Worm (Caenorhabditis elegans): ENCODE data around the gene slfl-5.

slfl-5 gene

ce11 chrV:12256398-12256797 lies 11.6 kb upstream of the slfl-5 start, which contains the start of gene ugt-55:
ugt-55 (plus strand) TSS chrV:12256698.
- no peak for TF ChIP-seq dao-5 (tag; optimal IDR thresholded peaks at IDR 0.05)
- TF ChIP-seq him-1 (tag; optimal IDR thresholded peaks at IDR 0.05) = no peak
- no peak for TF ChIP-seq W03F9.2 (tag; optimal IDR thresholded peaks at IDR 0.05)

- no peak for TF ChIP-seq W03F9.2 (tag; optimal IDR thresholded peaks at IDR 0.05)
- no peak for TF ChIP-seq dao-5 (tag; optimal IDR thresholded peaks at IDR 0.05)
- no peak for TF ChIP-seq him-1 (tag; optimal IDR thresholded peaks at IDR 0.05)
Observed at ce11 chrV:12255343-12255742, 10.5 kb upstream of the slfl-5 start, which contains the start of gene T04H1.12. T04H1.12 (plus strand) TSS chrV:12255643.

DNA sequence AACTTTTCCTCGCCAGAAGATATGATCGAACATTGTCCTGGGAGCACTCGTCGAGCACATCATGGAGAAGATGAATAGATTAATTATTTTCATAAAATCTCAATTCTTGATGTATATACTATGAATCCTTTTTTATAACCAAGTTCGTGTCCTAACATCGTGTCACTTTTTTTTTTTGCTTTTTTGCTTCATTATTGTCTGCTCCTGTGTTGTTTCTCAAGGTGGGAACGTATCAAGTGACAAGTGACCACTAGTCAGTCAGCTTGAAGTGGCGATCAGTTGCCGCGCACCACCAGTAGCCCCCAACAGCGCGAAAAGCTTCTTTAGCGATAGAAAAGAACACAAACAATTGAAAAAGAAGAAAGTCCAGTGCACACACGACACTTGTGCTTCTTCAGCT lies 7.4 kb upstream of the slfl-5 start, which contains the start of gene lrx-1:
Gene lrx-1 (plus strand): TSS at position 301 of the 400 bp plus-strand sequence.
- TF ChIP-seq him-1 (tag; optimal IDR thresholded peaks at IDR 0.05) (no peak), W03F9.2 (tag; optimal IDR thresholded peaks at IDR 0.05) (no peak), dao-5 (tag; optimal IDR thresholded peaks at IDR 0.05) (no peak)

DNA sequence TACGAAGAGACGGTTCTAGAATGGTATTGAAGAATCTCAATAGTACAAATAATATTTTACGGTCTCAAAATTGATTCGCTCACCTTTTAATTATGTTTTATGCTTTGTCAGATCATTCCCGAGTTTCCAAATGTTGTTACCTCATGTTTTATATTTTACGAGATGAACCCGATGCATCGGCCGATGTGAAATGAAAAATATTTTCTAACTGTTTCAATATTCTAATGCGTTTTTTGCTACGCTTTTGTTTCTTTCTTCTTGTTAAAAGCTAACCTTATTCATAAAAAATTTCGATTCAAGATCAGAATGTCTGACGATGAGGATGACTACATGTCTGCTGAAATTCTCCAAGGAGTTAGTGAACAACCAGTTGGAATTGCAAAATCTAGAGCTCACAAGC lies 6.2 kb upstream of the slfl-5 start, which contains the start of gene T04H1.5:
Gene T04H1.5 (plus strand): TSS at position 301 of the 400 bp plus-strand sequence.
- no peak for TF ChIP-seq dao-5 (tag; optimal IDR thresholded peaks at IDR 0.05)
- TF ChIP-seq W03F9.2 (tag; optimal IDR thresholded peaks at IDR 0.05) = no peak
- TF ChIP-seq him-1 (tag; optimal IDR thresholded peaks at IDR 0.05) = no peak

DNA sequence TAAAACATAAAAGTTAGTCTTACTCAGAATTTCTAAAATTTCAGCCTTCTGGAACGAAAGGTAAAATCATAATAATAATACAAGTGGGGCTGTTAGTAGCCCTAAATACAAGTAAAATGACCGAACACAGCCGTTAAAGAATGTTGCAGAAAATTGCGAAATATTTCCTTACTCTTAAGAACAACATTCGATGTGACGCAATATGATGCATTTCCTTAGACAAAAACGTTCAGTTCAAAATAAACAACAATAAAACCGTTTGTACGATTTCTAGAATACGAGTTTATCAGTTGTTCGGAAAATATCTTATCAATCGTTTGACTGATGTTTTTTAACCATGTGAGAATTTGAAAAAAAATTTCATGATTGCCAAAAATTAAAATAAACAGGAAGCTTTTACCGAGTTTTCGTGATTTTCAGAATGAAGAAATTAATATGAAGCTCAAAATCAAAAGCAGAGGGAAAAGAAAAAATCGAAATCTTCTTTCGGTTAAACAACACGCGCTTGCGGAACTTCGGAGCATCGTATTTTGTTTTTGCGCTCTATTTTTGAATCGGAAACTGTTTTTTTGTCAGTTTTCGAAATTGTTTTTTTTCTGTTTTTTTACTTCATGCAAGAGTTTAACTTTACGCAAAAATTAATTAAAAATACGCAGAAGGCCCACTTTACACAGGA lies 1.1 kb upstream of the slfl-5 start:
- no peak for TF ChIP-seq dao-5 (tag; optimal IDR thresholded peaks at IDR 0.05)
- TF ChIP-seq W03F9.2 (tag; optimal IDR thresholded peaks at IDR 0.05) = no peak
- TF ChIP-seq him-1 (tag; optimal IDR thresholded peaks at IDR 0.05) = no peak

DNA sequence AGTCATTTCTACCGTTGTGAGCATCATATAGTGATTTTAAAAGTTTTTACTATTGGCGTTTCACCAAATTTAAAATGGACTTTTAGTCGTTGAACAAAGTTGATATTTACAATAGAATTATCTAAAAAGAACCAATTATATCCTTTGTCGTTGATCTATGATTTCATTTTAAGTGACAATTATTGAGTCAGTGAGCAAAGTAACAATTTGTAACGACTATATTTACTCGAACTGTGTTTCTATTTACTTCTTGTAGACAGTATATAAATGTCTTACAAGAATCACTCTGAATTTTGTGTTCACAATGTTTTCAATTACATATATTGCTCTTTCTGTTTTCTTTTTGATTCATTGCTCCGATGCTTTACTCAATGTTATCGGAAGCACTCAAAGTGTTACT lies 3.7 kb downstream of the slfl-5 start, which contains the start of gene ttr-22:
Gene ttr-22 (plus strand): TSS at position 301 of the 400 bp plus-strand sequence.
- TF ChIP-seq him-1 (tag; optimal IDR thresholded peaks at IDR 0.05) = no peak
- TF ChIP-seq W03F9.2 (tag; optimal IDR thresholded peaks at IDR 0.05) = no peak
- no peak for TF ChIP-seq dao-5 (tag; optimal IDR thresholded peaks at IDR 0.05)

DNA sequence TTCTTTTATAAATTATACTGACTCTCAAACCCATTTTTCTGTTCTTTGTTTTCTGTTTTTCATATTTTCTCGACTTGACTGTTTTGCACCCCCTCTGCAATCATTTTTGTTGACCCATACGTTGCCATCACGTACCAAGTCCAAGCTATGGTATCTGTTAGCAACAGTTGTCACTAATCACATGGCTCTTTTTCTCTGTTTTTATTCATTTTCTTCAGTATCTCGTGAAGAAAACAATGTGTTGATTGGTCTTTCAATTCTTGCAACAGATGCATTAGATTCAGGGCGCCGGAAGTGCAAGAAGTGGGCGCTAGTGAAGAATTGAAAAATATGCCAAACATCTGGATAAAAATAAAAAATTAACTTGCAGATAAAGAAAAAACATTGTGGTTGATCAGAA lies 9.3 kb downstream of the slfl-5 start:
- TF ChIP-seq W03F9.2 (tag; optimal IDR thresholded peaks at IDR 0.05) (no peak), dao-5 (tag; optimal IDR thresholded peaks at IDR 0.05) (no peak), him-1 (tag; optimal IDR thresholded peaks at IDR 0.05) (no peak)

- no peak for TF ChIP-seq him-1 (tag; optimal IDR thresholded peaks at IDR 0.05)
Observed at ce11 chrV:12234293-12235004, 10.4 kb downstream of the slfl-5 start, which contains the start of gene myo-3. myo-3 (minus strand) TSS chrV:12234343.

DNA sequence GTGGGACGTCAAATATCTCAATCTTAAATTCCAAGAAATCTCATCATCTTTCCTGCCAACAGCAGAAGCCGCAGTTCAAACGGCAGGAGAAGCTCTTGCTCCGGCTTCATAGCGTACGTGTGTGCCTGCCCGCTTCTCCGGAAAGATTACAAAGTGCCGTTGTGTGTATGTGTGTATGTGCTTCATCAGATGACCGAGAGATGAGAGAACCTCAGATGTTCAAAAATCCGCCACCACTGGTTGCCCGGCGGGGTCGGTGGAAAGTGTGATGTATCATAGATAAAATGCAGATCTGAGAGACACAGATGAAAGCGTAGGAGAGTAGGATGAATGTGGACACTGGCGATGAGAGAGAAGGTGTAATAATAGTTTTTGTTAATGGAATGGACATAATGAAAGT lies 11.4 kb downstream of the slfl-5 start:
- no peak for TF ChIP-seq W03F9.2 (tag; optimal IDR thresholded peaks at IDR 0.05)
- TF ChIP-seq him-1 (tag; optimal IDR thresholded peaks at IDR 0.05) = no peak
- TF ChIP-seq dao-5 (tag; optimal IDR thresholded peaks at IDR 0.05) = no peak

DNA sequence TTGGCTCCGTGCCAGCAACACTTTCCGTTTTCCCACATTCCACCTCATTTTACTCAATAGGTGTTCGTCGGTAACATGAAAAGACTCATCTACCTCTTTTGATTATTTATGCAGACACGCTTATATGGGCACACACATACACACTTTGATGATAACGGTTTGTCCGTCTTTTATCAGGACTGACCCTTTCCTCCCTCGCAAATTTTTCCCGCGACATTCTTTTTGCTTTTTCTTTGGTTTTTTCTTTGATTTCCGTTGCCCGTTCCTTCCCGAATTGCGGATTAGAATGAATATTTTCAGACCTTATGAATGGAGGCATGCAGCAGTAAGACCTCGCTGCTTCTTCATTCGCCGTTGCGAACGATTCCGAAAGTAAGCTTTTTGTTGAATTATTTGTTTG lies 31.8 kb downstream of the slfl-5 start, which contains the start of gene vab-8:
Gene vab-8 (plus strand): TSS at position 301 of the 400 bp plus-strand sequence.
- TF ChIP-seq W03F9.2 (tag; optimal IDR thresholded peaks at IDR 0.05) (no peak), dao-5 (tag; optimal IDR thresholded peaks at IDR 0.05) (no peak), him-1 (tag; optimal IDR thresholded peaks at IDR 0.05) (no peak)

ce11 chrV:12211090-12211489 lies 33.8 kb downstream of the slfl-5 start:
- no peak for TF ChIP-seq dao-5 (tag; optimal IDR thresholded peaks at IDR 0.05)
- no peak for TF ChIP-seq him-1 (tag; optimal IDR thresholded peaks at IDR 0.05)
- TF ChIP-seq W03F9.2 (tag; optimal IDR thresholded peaks at IDR 0.05) = no peak

DNA sequence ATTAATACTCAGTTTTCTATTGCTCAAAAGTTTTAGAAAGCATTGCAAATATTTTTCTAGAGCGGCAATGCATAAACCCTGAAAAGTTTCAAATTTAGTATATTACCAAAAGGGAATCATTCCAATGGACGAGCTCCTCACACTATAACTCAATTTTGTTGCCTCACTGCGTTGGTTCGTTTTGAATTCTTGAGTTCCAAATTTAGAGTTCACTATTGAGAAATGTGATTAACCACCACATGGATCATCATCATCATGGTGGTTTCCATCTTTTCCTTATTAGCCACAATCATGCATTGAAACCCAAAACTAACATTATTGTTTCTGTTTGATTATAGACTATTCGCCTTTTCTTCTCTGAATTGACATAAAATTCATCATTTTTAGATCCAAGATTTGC lies 34.9 kb downstream of the slfl-5 start:
- TF ChIP-seq him-1 (tag; optimal IDR thresholded peaks at IDR 0.05) (no peak), dao-5 (tag; optimal IDR thresholded peaks at IDR 0.05) (no peak), W03F9.2 (tag; optimal IDR thresholded peaks at IDR 0.05) (no peak)

DNA sequence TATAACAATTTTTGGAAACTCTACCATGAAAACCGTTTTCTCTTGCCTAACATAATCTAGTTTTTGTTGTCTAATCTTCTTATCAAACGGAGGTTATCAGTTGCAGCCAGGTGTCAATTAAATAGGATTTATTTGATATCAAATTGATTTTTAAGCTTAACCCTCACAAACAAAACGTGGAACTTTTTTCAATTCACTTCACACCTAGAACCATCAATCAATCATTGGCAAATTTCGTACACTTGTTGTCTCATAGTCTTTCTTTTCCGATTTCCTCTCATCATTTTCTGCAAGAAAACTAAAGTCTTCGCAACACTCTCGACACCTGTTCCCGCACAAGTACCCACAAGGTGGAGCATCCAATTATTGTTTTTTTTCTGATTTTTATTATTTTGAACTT lies 36.2 kb downstream of the slfl-5 start:
- TF ChIP-seq him-1 (tag; optimal IDR thresholded peaks at IDR 0.05) (no peak), dao-5 (tag; optimal IDR thresholded peaks at IDR 0.05) (no peak), W03F9.2 (tag; optimal IDR thresholded peaks at IDR 0.05) (no peak)

ce11 chrV:12199474-12199873 lies 45.4 kb downstream of the slfl-5 start:
- TF ChIP-seq W03F9.2 (tag; optimal IDR thresholded peaks at IDR 0.05) = no peak
- TF ChIP-seq dao-5 (tag; optimal IDR thresholded peaks at IDR 0.05) = no peak
- no peak for TF ChIP-seq him-1 (tag; optimal IDR thresholded peaks at IDR 0.05)

All from whole organism, L4/young adult.